Worm (Caenorhabditis elegans): ENCODE data around the gene nlp-78.

- TF ChIP-seq him-1 (tag; optimal IDR thresholded peaks at IDR 0.05): no peak
- TF ChIP-seq ztf-6 (GFP tag; IDR thresholded peaks at IDR 0.05): no peak
- no peak for TF ChIP-seq pha-4 (tag; optimal IDR thresholded peaks at IDR 0.05)
- no peak for TF ChIP-seq unc-130 (GFP tag; optimal IDR thresholded peaks at IDR 0.05)
These were observed 43.1 kb upstream of the nlp-78 start for ce11 chrII:9092910-9093309.
